Fruit fly (Drosophila melanogaster): ENCODE measurements around the gene CG33912.

- TF ChIP-seq Myc (optimal IDR thresholded peaks at IDR 0.05) (no peak), insv (optimal IDR thresholded peaks at IDR 0.05) (no peak), psq (optimal IDR thresholded peaks at IDR 0.05) (no peak), Sin3A (optimal IDR thresholded peaks at IDR 0.05) (no peak)
Observed at dm6 chr3L:20798325-20798846, 42.9 kb upstream of the CG33912 start, which contains the start of the genes CG3698 and tzn.

Measured in Kc167 (cell line).